Worm (Caenorhabditis elegans) whole organism, L4/young adult: Measurements from ENCODE around the gene pde-3.

Experiments used
- W03F9.2 ChIP-seq: fragments of 150-350 bp; optimal IDR thresholded peaks from 2 replicates; lab custom pipeline; 2014; ENCODE audit warnings: missing biosample characterization, missing genetic modification characterization
- dao-5 ChIP-seq: sonication (generic microtip); optimal IDR thresholded peaks from 2 replicates; lab custom pipeline; 2016; ENCODE audit warnings: missing genotype, missing genetic modification characterization, moderate library complexity, missing compliant biosample characterization
- him-1 ChIP-seq: sonication (generic microtip); optimal IDR thresholded peaks from 2 replicates; lab custom pipeline; 2016; ENCODE audit warnings: missing genotype, missing genetic modification reagents, missing genetic modification characterization, missing compliant biosample characterization

- TF ChIP-seq W03F9.2 (no peak), him-1 (tag; lab: Kevin White, UChicago) (no peak), dao-5 (tag; lab: Kevin White, UChicago) (no peak)
These were observed 47.6 kb downstream of the pde-3 start for ce11 chrII:14967084-14967483.
